Fruit fly (Drosophila melanogaster): ENCODE results near the gene Msp300.

dm6 chr2L:5237175-5237753, 136.6 kb downstream of the Msp300 start:
- TF ChIP-seq EcR (GFP tag; optimal IDR thresholded peaks at IDR 0.05) (peak; percentile 61), CG34367 (tag; optimal IDR thresholded peaks at IDR 0.05) (no peak)
